Fruit fly (Drosophila melanogaster) Kc167 (cell line): ENCODE data around the gene CG12945.

Experiments used
- Myc ChIP-seq: fragments of >200 bp; optimal IDR thresholded peaks from 2 replicates; lab custom pipeline; 2017; ENCODE audit warnings: missing external identifiers
- Sin3A ChIP-seq: fragments of >200 bp; optimal IDR thresholded peaks from 2 replicates; lab custom pipeline; 2018; ENCODE audit warnings: missing external identifiers
- h ChIP-seq: fragments of >200 bp; optimal IDR thresholded peaks from 3 replicates; lab custom pipeline; 2018; ENCODE audit warnings: missing external identifiers
- insv ChIP-seq: fragments of >200 bp; optimal IDR thresholded peaks from 3 replicates; lab custom pipeline; 2018; ENCODE audit warnings: missing external identifiers
- psq ChIP-seq: fragments of >200 bp; optimal IDR thresholded peaks from 2 replicates; lab custom pipeline; 2017; ENCODE audit warnings: missing external identifiers
- ttk ChIP-seq: sonication (Bioruptor generic); optimal IDR thresholded peaks from 2 replicates; lab custom pipeline; 2017; ENCODE audit warnings: missing external identifiers

Gene CG12945

dm6 chr3R:9791177-9791806 is at the start of gene CG12945, which contains the start of gene CG8507:
Gene CG12945 (minus strand): TSS chr3R:9791221.
Gene CG8507 (plus strand): TSS chr3R:9791483.
- TF ChIP-seq Myc (lab: Kevin White, UChicago) (no peak), h (no peak), insv (lab: Kevin White, UChicago) (no peak), Sin3A (lab: Kevin White, UChicago) (no peak), ttk (lab: Kevin White, UChicago) (no peak), psq (lab: Kevin White, UChicago) (no peak)

dm6 chr3R:9823723-9824122 is 32.7 kb upstream of the CG12945 start, which contains the start of gene CG34302:
Gene CG34302 (minus strand): TSS chr3R:9823823.
- TF ChIP-seq psq (lab: Kevin White, UChicago) (no peak), Myc (lab: Kevin White, UChicago) (no peak), h (no peak), insv (lab: Kevin White, UChicago) (no peak), ttk (lab: Kevin White, UChicago) (no peak), Sin3A (lab: Kevin White, UChicago) (no peak)

DNA sequence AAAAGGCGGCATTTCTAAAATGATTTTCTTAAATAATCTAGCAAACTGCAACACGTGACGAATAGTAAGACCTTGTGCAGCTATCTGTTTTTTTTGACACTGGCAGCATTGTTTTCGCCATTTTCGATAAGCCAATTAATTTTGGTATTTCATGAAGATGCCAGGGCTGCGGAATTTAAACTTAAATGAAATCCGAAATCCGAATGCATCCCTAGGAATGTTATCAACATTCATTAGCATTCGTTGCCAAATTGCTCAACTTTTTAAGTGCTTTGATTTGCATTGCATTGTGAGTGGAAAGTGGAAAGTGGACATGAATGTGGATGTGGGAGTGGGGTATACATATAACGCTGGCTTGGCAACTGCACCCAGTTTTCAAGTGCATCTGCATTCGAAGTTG is 30.1 kb upstream of the CG12945 start, which contains the start of gene CG42857:
TSS of gene CG42857 (minus strand) at position 101 of the 400 bp plus-strand sequence.
- TF ChIP-seq h: no peak
- TF ChIP-seq psq (lab: Kevin White, UChicago): no peak
- no peak for TF ChIP-seq insv (lab: Kevin White, UChicago)
- no peak for TF ChIP-seq Myc (lab: Kevin White, UChicago)
- no peak for TF ChIP-seq Sin3A (lab: Kevin White, UChicago)
- no peak for TF ChIP-seq ttk (lab: Kevin White, UChicago)

- TF ChIP-seq h: no peak
- TF ChIP-seq insv (lab: Kevin White, UChicago): no peak
- no peak for TF ChIP-seq ttk (lab: Kevin White, UChicago)
- TF ChIP-seq Sin3A (lab: Kevin White, UChicago): no peak
- no peak for TF ChIP-seq Myc (lab: Kevin White, UChicago)
- TF ChIP-seq psq (lab: Kevin White, UChicago): no peak
Observed at dm6 chr3R:9819777-9820176, 28.8 kb upstream of the CG12945 start, which contains the start of gene CG9458. Gene CG9458 (minus strand): TSS chr3R:9819877.

DNA sequence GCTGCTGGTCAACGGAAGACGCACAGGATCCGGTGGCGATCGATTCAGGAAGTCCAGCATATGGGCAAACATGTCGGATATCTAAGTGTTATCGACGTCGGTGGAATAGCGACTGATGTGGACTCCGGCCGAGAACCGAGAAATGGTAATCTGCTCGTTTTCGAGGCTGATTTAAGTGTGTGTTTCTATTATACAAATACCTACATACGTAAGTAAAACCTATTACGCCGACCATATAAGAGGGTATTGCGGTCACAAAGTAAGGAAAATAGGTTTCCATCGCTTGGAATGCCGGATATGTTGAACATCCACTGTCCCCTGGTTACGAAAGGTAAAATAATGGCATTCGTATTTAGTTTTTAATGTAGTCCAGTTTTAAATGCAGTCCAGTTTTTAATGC is 27.3 kb upstream of the CG12945 start, which contains the start of gene CG9459:
TSS of gene CG9459 (minus strand) at position 101 of the 400 bp plus-strand sequence.
- TF ChIP-seq psq (lab: Kevin White, UChicago) (no peak), h (no peak), Myc (lab: Kevin White, UChicago) (no peak), Sin3A (lab: Kevin White, UChicago) (no peak), ttk (lab: Kevin White, UChicago) (no peak), insv (lab: Kevin White, UChicago) (no peak)

dm6 chr3R:9816879-9817278 is 25.9 kb upstream of the CG12945 start, which contains the start of gene CG16904:
Gene CG16904 (minus strand): TSS chr3R:9816979.
- no peak for TF ChIP-seq Sin3A (lab: Kevin White, UChicago)
- no peak for TF ChIP-seq insv (lab: Kevin White, UChicago)

dm6 chr3R:9813861-9814260 is 22.8 kb upstream of the CG12945 start, which contains the start of gene eloF:
Gene eloF (plus strand): TSS chr3R:9814161.
- TF ChIP-seq Myc (lab: Kevin White, UChicago) (no peak), h (no peak), insv (lab: Kevin White, UChicago) (no peak), psq (lab: Kevin White, UChicago) (no peak), ttk (lab: Kevin White, UChicago) (no peak), Sin3A (lab: Kevin White, UChicago) (no peak)

- TF ChIP-seq Sin3A (lab: Kevin White, UChicago): no peak
- no peak for TF ChIP-seq h
- no peak for TF ChIP-seq insv (lab: Kevin White, UChicago)
- no peak for TF ChIP-seq psq (lab: Kevin White, UChicago)
- no peak for TF ChIP-seq Myc (lab: Kevin White, UChicago)
- no peak for TF ChIP-seq ttk (lab: Kevin White, UChicago)
Observed at dm6 chr3R:9812447-9812846, 21.4 kb upstream of the CG12945 start, which contains the start of gene CG8534. Gene CG8534 (plus strand): TSS chr3R:9812747.

DNA sequence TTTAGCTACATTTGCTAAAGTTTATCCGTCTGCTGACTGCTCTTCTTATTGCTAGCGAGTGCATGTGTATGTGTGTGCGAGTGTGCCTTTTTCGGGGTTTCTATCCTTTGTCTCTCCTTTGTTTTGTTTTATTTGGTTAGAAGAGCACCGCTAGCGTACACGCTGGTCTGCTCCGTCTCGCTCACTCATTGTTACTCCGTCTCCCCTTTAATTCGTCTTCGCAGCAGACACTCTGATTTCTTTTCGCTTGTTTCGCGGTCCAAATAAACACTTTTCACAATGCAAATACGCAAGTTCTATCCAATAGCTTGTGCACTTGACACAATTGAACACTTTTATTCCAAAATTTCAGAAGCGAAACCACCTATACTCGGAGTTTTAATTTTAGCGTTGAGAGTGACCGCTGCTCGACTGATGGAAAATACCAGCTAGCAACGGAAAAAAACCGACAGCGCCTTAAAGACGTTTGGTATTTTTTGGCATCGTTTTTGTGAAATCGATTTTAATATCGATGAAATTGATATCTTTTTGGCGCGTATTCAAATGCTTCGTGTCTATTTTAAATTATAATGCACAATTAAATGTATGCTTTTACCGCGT is 18.0 kb upstream of the CG12945 start, which contains the start of gene FBXO11:
TSS of gene FBXO11 (minus strand) at position 423 of the 600 bp plus-strand sequence.
- TF ChIP-seq insv (lab: Kevin White, UChicago): no peak
- no peak for TF ChIP-seq h
- no peak for TF ChIP-seq Sin3A (lab: Kevin White, UChicago)
- TF ChIP-seq psq (lab: Kevin White, UChicago): no peak
- TF ChIP-seq ttk (lab: Kevin White, UChicago): no peak
- no peak for TF ChIP-seq Myc (lab: Kevin White, UChicago)

DNA sequence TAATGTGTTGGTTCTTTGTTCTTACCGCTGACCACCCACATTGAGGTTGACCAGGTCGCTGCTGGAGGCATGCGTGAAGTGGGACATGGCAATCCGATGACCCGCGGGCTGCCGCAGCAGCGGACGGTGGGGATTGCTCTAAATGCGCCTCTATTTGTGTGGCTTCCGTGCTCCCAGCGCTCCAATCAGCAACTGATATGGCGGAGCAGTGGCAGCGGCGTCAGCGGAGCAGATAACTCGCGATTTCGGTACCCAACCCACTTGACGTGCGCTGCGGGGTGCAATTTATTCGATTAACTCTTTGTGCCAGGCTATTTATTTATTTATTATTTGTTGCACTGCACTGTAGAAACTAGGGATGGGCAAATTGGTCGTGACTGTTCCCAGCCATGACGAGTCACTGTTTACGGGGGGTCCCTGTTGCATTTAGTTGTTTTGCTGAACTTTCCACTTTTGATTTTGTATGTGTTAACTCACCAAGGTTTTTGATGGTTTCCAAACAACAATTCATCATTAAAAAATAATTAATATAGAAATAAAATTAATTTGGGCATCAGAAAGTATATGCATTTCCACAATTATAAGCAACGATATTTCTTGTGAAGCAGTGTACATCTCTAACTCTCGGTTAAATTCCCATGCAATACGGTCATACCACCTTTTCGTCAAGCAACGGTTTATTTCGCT is 9.8 kb upstream of the CG12945 start, which contains the start of the genes CG9467 and CG8526:
TSS of gene CG9467 (minus strand) at position 383 of the 687 bp plus-strand sequence.
TSS of gene CG8526 (plus strand) at position 637 of the 687 bp plus-strand sequence.
- TF ChIP-seq insv (lab: Kevin White, UChicago): no peak
- TF ChIP-seq Myc (lab: Kevin White, UChicago): no peak
- TF ChIP-seq psq (lab: Kevin White, UChicago): no peak

DNA sequence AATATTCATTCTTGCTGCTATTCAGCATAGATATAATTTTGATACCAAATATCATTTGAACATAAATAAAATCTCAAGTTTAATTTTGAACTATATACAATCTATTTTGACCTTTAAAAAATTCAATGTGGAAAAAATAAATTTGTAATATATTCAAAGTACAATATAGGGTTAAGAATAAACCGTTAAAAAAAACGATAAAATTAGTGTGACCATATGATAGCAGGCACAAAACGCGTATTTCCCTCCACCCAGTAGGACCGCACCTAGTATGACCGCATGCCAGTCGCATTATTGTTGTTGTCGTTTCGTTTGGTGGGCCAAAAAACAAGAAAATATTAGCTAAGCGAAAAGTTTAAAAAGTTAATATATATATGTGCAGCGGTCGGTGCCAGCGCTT is 2.0 kb upstream of the CG12945 start, which contains the start of gene CG8516:
TSS of gene CG8516 (plus strand) at position 278 of the 400 bp plus-strand sequence.
- TF ChIP-seq Sin3A (lab: Kevin White, UChicago) (no peak), psq (lab: Kevin White, UChicago) (no peak), Myc (lab: Kevin White, UChicago) (no peak), insv (lab: Kevin White, UChicago) (no peak), ttk (lab: Kevin White, UChicago) (no peak)
